Worm (Caenorhabditis elegans) whole organism, L4/young adult: ENCODE data around the gene R10E8.3.

ENCODE experiments used
- W03F9.2 ChIP-seq: fragments of 150-350 bp; optimal IDR thresholded peaks from 2 replicates; lab custom pipeline; 2014; ENCODE audit warnings: missing biosample characterization, missing genetic modification characterization
- him-1 ChIP-seq: sonication (generic microtip); optimal IDR thresholded peaks from 2 replicates; lab custom pipeline; 2016; ENCODE audit warnings: missing genotype, missing genetic modification reagents, missing genetic modification characterization, missing compliant biosample characterization

DNA sequence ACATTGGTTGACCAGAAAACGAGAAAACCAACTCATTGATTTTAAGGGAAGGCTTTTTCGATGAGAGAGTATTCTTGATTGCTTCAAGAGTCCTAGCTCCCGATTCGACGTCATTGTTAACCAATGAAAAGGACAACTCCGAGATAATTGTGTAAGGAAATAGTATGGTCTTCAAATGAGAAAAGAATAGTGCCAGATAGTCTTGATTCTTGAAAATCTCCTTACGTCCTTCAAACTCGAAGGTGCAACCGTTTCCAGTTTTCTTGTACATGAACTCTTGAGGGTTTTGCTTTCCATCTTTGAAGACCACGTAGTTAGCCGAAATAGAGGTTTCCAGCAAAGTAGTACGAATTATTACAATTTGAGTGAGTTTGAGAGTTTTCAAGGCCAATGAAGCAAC, 6.7 kb upstream of the R10E8.3 start:
- TF ChIP-seq W03F9.2 (tag; lab: Kevin White, UChicago) (no peak), him-1 (tag; lab: Kevin White, UChicago) (no peak)
